Comparison of ENCODE assay signal across 1 fruit fly cellular context in the genomic region with DNA sequence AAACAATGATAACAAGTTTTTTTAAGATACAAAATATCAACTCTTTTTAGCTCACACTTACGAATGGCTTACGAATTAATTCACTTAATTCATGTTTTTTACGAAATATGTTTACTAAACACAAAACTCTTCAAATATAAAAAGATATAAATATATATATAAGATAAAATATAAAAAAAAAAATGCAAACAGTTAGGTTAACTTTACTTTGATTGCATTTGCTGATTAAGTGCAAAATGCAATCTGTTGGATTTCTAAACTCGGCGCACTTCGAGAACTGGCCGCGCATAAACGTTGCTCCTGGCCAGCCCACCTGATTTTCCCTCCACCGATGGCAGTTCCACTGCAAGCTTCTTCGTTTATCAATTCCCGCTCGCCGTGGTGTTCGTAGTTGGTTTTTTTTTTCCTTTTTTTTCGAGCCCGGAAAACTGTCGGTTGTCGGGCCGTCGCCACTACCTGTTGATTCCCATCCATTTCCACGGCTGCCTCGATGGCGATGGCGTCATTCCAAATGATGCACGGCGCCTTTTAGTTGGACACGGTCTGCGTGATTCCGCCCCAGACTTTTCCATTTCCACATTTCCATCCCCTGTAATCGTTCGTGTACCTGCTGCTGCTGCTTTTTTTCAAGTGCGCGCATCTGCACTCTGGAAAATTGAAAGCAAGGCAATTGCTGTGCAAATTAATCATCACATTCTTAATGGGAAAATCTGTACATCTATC.
TF ChIP-seq lines count a peak whose summit lies in the region.

No protein-coding gene starts in this region.

TF ChIP-seq in whole organism, embryonic, 481 proteins besides CTCF, POLR2A, EP300 and RAD21 (continued from another document and continues in another):
- TF ChIP-seq stwl (tag; optimal IDR thresholded peaks at IDR 0.05; lab: Kevin White, UChicago), result no peak
- TF ChIP-seq fu2 (GFP tag; optimal IDR thresholded peaks at IDR 0.05; lab: Kevin White, UChicago), result no peak
- TF ChIP-seq ash1 (GFP tag; optimal IDR thresholded peaks at IDR 0.05; lab: Kevin White, UChicago), result no peak
- TF ChIP-seq CG15011 (GFP tag; optimal IDR thresholded peaks at IDR 0.05; lab: Kevin White, UChicago), result no peak
- TF ChIP-seq Hr78 (GFP tag; optimal IDR thresholded peaks at IDR 0.05; lab: Kevin White, UChicago), result no peak
- TF ChIP-seq CG5180 (GFP tag; optimal IDR thresholded peaks at IDR 0.05; lab: Kevin White, UChicago), result no peak
- TF ChIP-seq CG32772 (GFP tag; IDR thresholded peaks at IDR 0.05; lab: Robert Waterston, UW), result no peak
- TF ChIP-seq Nf-YC (tag; optimal IDR thresholded peaks at IDR 0.05; lab: Kevin White, UChicago), result no peak
- TF ChIP-seq gsb-n (tag; optimal IDR thresholded peaks at IDR 0.05; lab: Kevin White, UChicago), result peak; percentile 13
- TF ChIP-seq Taf1 (GFP tag; IDR thresholded peaks at IDR 0.05; lab: Robert Waterston, UW), result no peak
- TF ChIP-seq CG14050 (GFP tag; IDR thresholded peaks at IDR 0.05; lab: Robert Waterston, UW), result no peak
- no peak for TF ChIP-seq nerfin-1 (tag; optimal IDR thresholded peaks at IDR 0.05; lab: Kevin White, UChicago)
- no peak for TF ChIP-seq CG6813 (GFP tag; optimal IDR thresholded peaks at IDR 0.05; lab: Kevin White, UChicago)
- TF ChIP-seq Bgb (GFP tag; IDR thresholded peaks at IDR 0.05; lab: Robert Waterston, UW; ENCODE audit: partially characterized antibody), result no peak
- no peak for TF ChIP-seq Hr51 (GFP tag; optimal IDR thresholded peaks at IDR 0.05; lab: Kevin White, UChicago)
- TF ChIP-seq CoRest (tag; optimal IDR thresholded peaks at IDR 0.05; lab: Kevin White, UChicago), result no peak
- peak in 1 of 3 experiments; percentile 7 for TF ChIP-seq lola (GFP tag; optimal IDR thresholded peaks at IDR 0.05; lab: Kevin White, UChicago)
- TF ChIP-seq cwo (GFP tag; optimal IDR thresholded peaks at IDR 0.05; lab: Kevin White, UChicago), result no peak
- TF ChIP-seq CG2199 (GFP tag; IDR thresholded peaks at IDR 0.05; lab: Robert Waterston, UW), result 0 out of 3 replicates have a peak, but pooled peaks have one; percentile 68
- TF ChIP-seq danr (GFP tag; IDR thresholded peaks at IDR 0.05; lab: Robert Waterston, UW), result no peak
- no peak for TF ChIP-seq inv (GFP tag; IDR thresholded peaks at IDR 0.05; lab: Robert Waterston, UW; ENCODE audit: partially characterized antibody)
- no peak for TF ChIP-seq pb (GFP tag; optimal IDR thresholded peaks at IDR 0.05; lab: Kevin White, UChicago)
- no peak for TF ChIP-seq CG14441 (GFP tag; IDR thresholded peaks at IDR 0.05; lab: Robert Waterston, UW)
- no peak for TF ChIP-seq da (GFP tag; optimal IDR thresholded peaks at IDR 0.05; lab: Kevin White, UChicago)
- no peak for TF ChIP-seq Tbp (GFP tag; optimal IDR thresholded peaks at IDR 0.05; lab: Kevin White, UChicago)
- TF ChIP-seq sug (tag; optimal IDR thresholded peaks at IDR 0.05; lab: Kevin White, UChicago), result no peak
- no peak for TF ChIP-seq Atf-2 (GFP tag; optimal IDR thresholded peaks at IDR 0.05; lab: Kevin White, UChicago)
- TF ChIP-seq kni (GFP tag; optimal IDR thresholded peaks at IDR 0.05; lab: Kevin White, UChicago), result peak; percentile 8
- no peak for TF ChIP-seq CG1792 (GFP tag; optimal IDR thresholded peaks at IDR 0.05; lab: Kevin White, UChicago)
- TF ChIP-seq ara (GFP tag; IDR thresholded peaks at IDR 0.05; lab: Robert Waterston, UW), result no peak
- no peak for TF ChIP-seq dan (GFP tag; IDR thresholded peaks at IDR 0.05; lab: Robert Waterston, UW)
- TF ChIP-seq CG2889 (GFP tag; IDR thresholded peaks at IDR 0.05; lab: Robert Waterston, UW), result no peak
- TF ChIP-seq CG9215 (GFP tag; IDR thresholded peaks at IDR 0.05; lab: Robert Waterston, UW), result no peak
- no peak for TF ChIP-seq eve (GFP tag; optimal IDR thresholded peaks at IDR 0.05; lab: Kevin White, UChicago)
- TF ChIP-seq Antp (GFP tag; optimal IDR thresholded peaks at IDR 0.05; lab: Kevin White, UChicago), result no peak
- no peak for TF ChIP-seq gce (GFP tag; IDR thresholded peaks at IDR 0.05; lab: Robert Waterston, UW)
- TF ChIP-seq CG17568 (GFP tag; optimal IDR thresholded peaks at IDR 0.05; lab: Kevin White, UChicago), result no peak
- TF ChIP-seq pnt (GFP tag; optimal IDR thresholded peaks at IDR 0.05; lab: Kevin White, UChicago), result no peak
- TF ChIP-seq CG31365 (tag; optimal IDR thresholded peaks at IDR 0.05; lab: Kevin White, UChicago), result no peak
- TF ChIP-seq slp2 (GFP tag; optimal IDR thresholded peaks at IDR 0.05; lab: Kevin White, UChicago), result no peak
- TF ChIP-seq HmgZ (tag; optimal IDR thresholded peaks at IDR 0.05; lab: Kevin White, UChicago), result no peak
- TF ChIP-seq vnd (GFP tag; IDR thresholded peaks at IDR 0.05; lab: Robert Waterston, UW; ENCODE audit: partially characterized antibody), result no peak
- TF ChIP-seq CG10959 (GFP tag; IDR thresholded peaks at IDR 0.05; lab: Robert Waterston, UW), result no peak
- TF ChIP-seq ap (GFP tag; IDR thresholded peaks at IDR 0.05; lab: Robert Waterston, UW), result no peak
- TF ChIP-seq Poxn (GFP tag; IDR thresholded peaks at IDR 0.05; lab: Robert Waterston, UW), result no peak
- peak; percentile 1 for TF ChIP-seq CG13424 (tag; optimal IDR thresholded peaks at IDR 0.05; lab: Kevin White, UChicago)
- TF ChIP-seq pros (GFP tag; optimal IDR thresholded peaks at IDR 0.05; lab: Kevin White, UChicago), result peak; percentile 45
- TF ChIP-seq phol (tag; optimal IDR thresholded peaks at IDR 0.05; lab: Kevin White, UChicago), result peak; percentile 33
- no peak for TF ChIP-seq CG8359 (GFP tag; optimal IDR thresholded peaks at IDR 0.05; lab: Kevin White, UChicago; ENCODE audit: borderline replicate concordance)
- no peak for TF ChIP-seq CG3838 (GFP tag; optimal IDR thresholded peaks at IDR 0.05; lab: Kevin White, UChicago)
- TF ChIP-seq CG10274 (GFP tag; optimal IDR thresholded peaks at IDR 0.05; lab: Kevin White, UChicago), result no peak
- TF ChIP-seq stc (GFP tag; IDR thresholded peaks at IDR 0.05; lab: Robert Waterston, UW), result no peak
- no peak for TF ChIP-seq CG7357 (GFP tag; IDR thresholded peaks at IDR 0.05; lab: Robert Waterston, UW)
- no peak for TF ChIP-seq Ravus (GFP tag; IDR thresholded peaks at IDR 0.05; lab: Robert Waterston, UW)
- no peak for TF ChIP-seq Rfx (GFP tag; IDR thresholded peaks at IDR 0.05; lab: Robert Waterston, UW)
- no peak for TF ChIP-seq zen2 (GFP tag; IDR thresholded peaks at IDR 0.05; lab: Robert Waterston, UW; ENCODE audit: partially characterized antibody)
- no peak for TF ChIP-seq chm (GFP tag; IDR thresholded peaks at IDR 0.05; lab: Robert Waterston, UW)
- peak; percentile 17 for TF ChIP-seq D19A (tag; optimal IDR thresholded peaks at IDR 0.05; lab: Kevin White, UChicago)
- no peak for TF ChIP-seq Sin3A (optimal IDR thresholded peaks at IDR 0.05; lab: Kevin White, UChicago)
- no peak for TF ChIP-seq Optix (GFP tag; IDR thresholded peaks at IDR 0.05; lab: Robert Waterston, UW)
- TF ChIP-seq CG9727 (GFP tag; optimal IDR thresholded peaks at IDR 0.05; lab: Kevin White, UChicago), result peak; percentile 11
- no peak for TF ChIP-seq CG1603 (tag; optimal IDR thresholded peaks at IDR 0.05; lab: Kevin White, UChicago)
- TF ChIP-seq CG6654 (GFP tag; optimal IDR thresholded peaks at IDR 0.05; lab: Kevin White, UChicago), result no peak
- no peak for TF ChIP-seq lab (GFP tag; optimal IDR thresholded peaks at IDR 0.05; lab: Kevin White, UChicago)
- no peak for TF ChIP-seq nmo (GFP tag; optimal IDR thresholded peaks at IDR 0.05; lab: Kevin White, UChicago)
- no peak for TF ChIP-seq Hand (GFP tag; optimal IDR thresholded peaks at IDR 0.05; lab: Kevin White, UChicago)
- no peak for TF ChIP-seq CG4282 (GFP tag; optimal IDR thresholded peaks at IDR 0.05; lab: Kevin White, UChicago)
- TF ChIP-seq dmrt11E (tag; optimal IDR thresholded peaks at IDR 0.05; lab: Kevin White, UChicago), result peak; percentile 35
- no peak for TF ChIP-seq CG9609 (GFP tag; optimal IDR thresholded peaks at IDR 0.05; lab: Kevin White, UChicago)
- no peak for TF ChIP-seq CG7928 (GFP tag; optimal IDR thresholded peaks at IDR 0.05; lab: Kevin White, UChicago)
- TF ChIP-seq CG17359 (tag; optimal IDR thresholded peaks at IDR 0.05; lab: Kevin White, UChicago), result no peak
- no peak for TF ChIP-seq Aef1 (GFP tag; IDR thresholded peaks at IDR 0.05; lab: Robert Waterston, UW)
- TF ChIP-seq TFAM (GFP tag; optimal IDR thresholded peaks at IDR 0.05; lab: Kevin White, UChicago), result no peak
- TF ChIP-seq CG4820 (GFP tag; optimal IDR thresholded peaks at IDR 0.05; lab: Kevin White, UChicago), result peak; percentile 97
- TF ChIP-seq Sox102F (GFP tag; optimal IDR thresholded peaks at IDR 0.05; lab: Kevin White, UChicago), result no peak
- peak; percentile 22 for TF ChIP-seq trem (tag; optimal IDR thresholded peaks at IDR 0.05; lab: Kevin White, UChicago)
- TF ChIP-seq CG18764 (GFP tag; optimal IDR thresholded peaks at IDR 0.05; lab: Kevin White, UChicago), result no peak
- TF ChIP-seq grn (GFP tag; optimal IDR thresholded peaks at IDR 0.05; lab: Kevin White, UChicago), result no peak
- no peak for TF ChIP-seq lov (optimal IDR thresholded peaks at IDR 0.05; lab: Kevin White, UChicago)
- 0 out of 3 replicates have a peak, but pooled peaks have one; percentile 17 for TF ChIP-seq lov (GFP tag; IDR thresholded peaks at IDR 0.05; lab: Robert Waterston, UW)
- TF ChIP-seq CG5953 (GFP tag; IDR thresholded peaks at IDR 0.05; lab: Robert Waterston, UW), result no peak
- no peak for TF ChIP-seq Dip2 (GFP tag; IDR thresholded peaks at IDR 0.05; lab: Robert Waterston, UW)
- TF ChIP-seq luna (GFP tag; optimal IDR thresholded peaks at IDR 0.05; lab: Kevin White, UChicago), result no peak
- no peak for TF ChIP-seq Eip74EF (GFP tag; optimal IDR thresholded peaks at IDR 0.05; lab: Kevin White, UChicago)
- TF ChIP-seq ato (GFP tag; IDR thresholded peaks at IDR 0.05; lab: Robert Waterston, UW; ENCODE audit: partially characterized antibody), result no peak
- peak; percentile 62 for TF ChIP-seq sqz (GFP tag; optimal IDR thresholded peaks at IDR 0.05; lab: Kevin White, UChicago)
- no peak for TF ChIP-seq ftz-f1 (GFP tag; optimal IDR thresholded peaks at IDR 0.05; lab: Kevin White, UChicago)
- no peak for TF ChIP-seq dm (GFP tag; optimal IDR thresholded peaks at IDR 0.05; lab: Kevin White, UChicago)
- TF ChIP-seq CG3407 (GFP tag; optimal IDR thresholded peaks at IDR 0.05; lab: Kevin White, UChicago), result no peak
- TF ChIP-seq nom (GFP tag; optimal IDR thresholded peaks at IDR 0.05; lab: Kevin White, UChicago), result no peak
- no peak for TF ChIP-seq CG30020 (tag; optimal IDR thresholded peaks at IDR 0.05; lab: Kevin White, UChicago)
- TF ChIP-seq jing (GFP tag; optimal IDR thresholded peaks at IDR 0.05; lab: Kevin White, UChicago), result no peak
- TF ChIP-seq ab (GFP tag; optimal IDR thresholded peaks at IDR 0.05; lab: Kevin White, UChicago), result no peak
- no peak for TF ChIP-seq Adf1 (GFP tag; IDR thresholded peaks at IDR 0.05; lab: Robert Waterston, UW)
- no peak for TF ChIP-seq CG13123 (GFP tag; optimal IDR thresholded peaks at IDR 0.05; lab: Kevin White, UChicago)
- TF ChIP-seq ken (GFP tag; IDR thresholded peaks at IDR 0.05; lab: Robert Waterston, UW), result 0 out of 3 replicates have a peak, but pooled peaks have one; percentile 10
- TF ChIP-seq CG14667 (GFP tag; IDR thresholded peaks at IDR 0.05; lab: Robert Waterston, UW), result no peak
- no peak for TF ChIP-seq Opbp (GFP tag; IDR thresholded peaks at IDR 0.05; lab: Robert Waterston, UW; ENCODE audit: partially characterized antibody)
- no peak for TF ChIP-seq hth (optimal IDR thresholded peaks at IDR 0.05; lab: Kevin White, UChicago)
- peak; percentile 62 for TF ChIP-seq CG10979 (tag; optimal IDR thresholded peaks at IDR 0.05; lab: Kevin White, UChicago)
- no peak for TF ChIP-seq CG11560 (tag; IDR thresholded peaks at IDR 0.05; lab: Robert Waterston, UW)
- TF ChIP-seq insv (GFP tag; optimal IDR thresholded peaks at IDR 0.05; lab: Kevin White, UChicago), result no peak
- TF ChIP-seq sim (GFP tag; IDR thresholded peaks at IDR 0.05; lab: Robert Waterston, UW), result no peak
- no peak for TF ChIP-seq Usf (GFP tag; optimal IDR thresholded peaks at IDR 0.05; lab: Kevin White, UChicago)
- no peak for TF ChIP-seq Sox100B (GFP tag; optimal IDR thresholded peaks at IDR 0.05; lab: Kevin White, UChicago)
- no peak for TF ChIP-seq bigmax (GFP tag; optimal IDR thresholded peaks at IDR 0.05; lab: Kevin White, UChicago)
- TF ChIP-seq CG31441 (GFP tag; IDR thresholded peaks at IDR 0.05; lab: Robert Waterston, UW), result 0 out of 2 replicates have a peak, but pooled peaks have one; percentile 16
- no peak for TF ChIP-seq Camta (GFP tag; optimal IDR thresholded peaks at IDR 0.05; lab: Kevin White, UChicago)
- no peak for TF ChIP-seq dimm (GFP tag; IDR thresholded peaks at IDR 0.05; lab: Robert Waterston, UW)
- TF ChIP-seq Hr39 (optimal IDR thresholded peaks at IDR 0.05; lab: Kevin White, UChicago), result no peak
- peak; percentile 88 for TF ChIP-seq kah (GFP tag; optimal IDR thresholded peaks at IDR 0.05; lab: Kevin White, UChicago)
- no peak for TF ChIP-seq run (tag; optimal IDR thresholded peaks at IDR 0.05; lab: Kevin White, UChicago)
- TF ChIP-seq Med (GFP tag; lab: Kevin White, UChicago), result no peak
- TF ChIP-seq tll (GFP tag; optimal IDR thresholded peaks at IDR 0.05; lab: Kevin White, UChicago), result no peak
- no peak for TF ChIP-seq Drgx (GFP tag; IDR thresholded peaks at IDR 0.05; lab: Robert Waterston, UW)
- TF ChIP-seq CG33557 (GFP tag; optimal IDR thresholded peaks at IDR 0.05; lab: Kevin White, UChicago), result no peak
- TF ChIP-seq gcm (GFP tag; optimal IDR thresholded peaks at IDR 0.05; lab: Kevin White, UChicago), result no peak
- no peak for TF ChIP-seq Dek (tag; optimal IDR thresholded peaks at IDR 0.05; lab: Kevin White, UChicago)
- TF ChIP-seq CG32532 (GFP tag; IDR thresholded peaks at IDR 0.05; lab: Robert Waterston, UW), result no peak
- TF ChIP-seq CG4617 (GFP tag; optimal IDR thresholded peaks at IDR 0.05; lab: Kevin White, UChicago; ENCODE audit: borderline replicate concordance), result no peak
- no peak for TF ChIP-seq CG3995 (GFP tag; optimal IDR thresholded peaks at IDR 0.05; lab: Kevin White, UChicago)
- TF ChIP-seq otp (GFP tag; IDR thresholded peaks at IDR 0.05; lab: Robert Waterston, UW), result no peak
- TF ChIP-seq mirr (GFP tag; optimal IDR thresholded peaks at IDR 0.05; lab: Kevin White, UChicago), result no peak
- no peak for TF ChIP-seq Oaz (GFP tag; IDR thresholded peaks at IDR 0.05; lab: Robert Waterston, UW)
- TF ChIP-seq CG15696 (tag; optimal IDR thresholded peaks at IDR 0.05; lab: Kevin White, UChicago), result peak; percentile 80
- no peak for TF ChIP-seq CG10543 (GFP tag; optimal IDR thresholded peaks at IDR 0.05; lab: Kevin White, UChicago)
- peak; percentile 34 for TF ChIP-seq CG18262 (tag; optimal IDR thresholded peaks at IDR 0.05; lab: Kevin White, UChicago)
- peak; percentile 78 for TF ChIP-seq zen (tag; optimal IDR thresholded peaks at IDR 0.05; lab: Kevin White, UChicago)
- TF ChIP-seq pita (GFP tag; optimal IDR thresholded peaks at IDR 0.05; lab: Kevin White, UChicago), result no peak
- TF ChIP-seq Neu2 (GFP tag; optimal IDR thresholded peaks at IDR 0.05; lab: Kevin White, UChicago; ENCODE audit: borderline replicate concordance), result no peak
